Worm (Caenorhabditis elegans) whole organism, early embryonic: ENCODE measurements around the gene Y51H7C.13.

ENCODE experiments used
- F13C5.2 ChIP-seq: sonication (generic microtip); optimal IDR thresholded peaks from 2 replicates; lab custom pipeline; 2017; ENCODE audit warnings: mild to moderate bottlenecking, missing genetic modification characterization, inconsistent platforms, missing compliant biosample characterization
- aly-1 ChIP-seq: sonication (generic microtip); optimal IDR thresholded peaks from 2 replicates; lab custom pipeline; 2016; ENCODE audit warnings: missing genetic modification characterization, missing compliant biosample characterization
- ama-1 ChIP-seq: fragments of 150-350 bp; optimal IDR thresholded peaks from 2 replicates; lab custom pipeline; 2014
- ceh-13 ChIP-seq: fragments of 200-800 bp; sonication (Bioruptor generic); optimal IDR thresholded peaks from 2 replicates; lab custom pipeline; 2018; ENCODE audit warnings: mild to moderate bottlenecking, missing genetic modification characterization, missing compliant biosample characterization
- ceh-36 ChIP-seq: sonication (generic microtip); optimal IDR thresholded peaks from 2 replicates; lab custom pipeline; 2016; ENCODE audit warnings: missing genetic modification characterization, inconsistent platforms, missing compliant biosample characterization
- flt-1 ChIP-seq: fragments of 200-800 bp; sonication (Bioruptor generic); IDR thresholded peaks from 2 replicates; pipeline ENCODE4 v1.3.6; 2022; ENCODE audit warnings: missing genetic modification characterization, missing compliant biosample characterization
- hmbx-1 ChIP-seq: sonication (generic microtip); optimal IDR thresholded peaks from 2 replicates; lab custom pipeline; 2016; ENCODE audit warnings: mild to moderate bottlenecking, missing genetic modification characterization, missing compliant biosample characterization
- hmg-4 ChIP-seq: fragments of 200-800 bp; sonication (Bioruptor generic); optimal IDR thresholded peaks from 2 replicates; lab custom pipeline; 2018; ENCODE audit warnings: mild to moderate bottlenecking, missing genetic modification characterization, missing compliant biosample characterization
- hnd-1 ChIP-seq: sonication (generic microtip); optimal IDR thresholded peaks from 2 replicates; lab custom pipeline; 2016; ENCODE audit warnings: missing genetic modification characterization, missing compliant biosample characterization
- pes-1 ChIP-seq: fragments of 200-800 bp; sonication (Bioruptor generic); IDR thresholded peaks from 2 replicates; pipeline ENCODE4 v1.3.6; 2022; ENCODE audit warnings: missing genetic modification reagents, missing genetic modification characterization, missing compliant biosample characterization
- scrt-1 ChIP-seq: fragments of 200-800 bp; sonication (Bioruptor generic); IDR thresholded peaks from 2 replicates; pipeline ENCODE4 v1.3.6; 2022; ENCODE audit warnings: missing genetic modification characterization, missing compliant biosample characterization
- sea-1 ChIP-seq: fragments of 200-800 bp; sonication (Bioruptor generic); conservative IDR thresholded peaks from 2 replicates; pipeline ENCODE4 v1.3.6; 2022; ENCODE audit warnings: missing genetic modification characterization, missing compliant biosample characterization
- tbx-11 ChIP-seq: fragments of 200-800 bp; sonication (Bioruptor generic); IDR thresholded peaks from 2 replicates; pipeline ENCODE4 v1.3.6; 2022; ENCODE audit warnings: missing genetic modification characterization, missing compliant biosample characterization

ce11 chrII:1438336-1438589 lies 28.1 kb downstream of the Y51H7C.13 start, which contains the start of gene Y51H7C.3:
- no peak for TF ChIP-seq ceh-13 (GFP tag; lab: Kevin White, UChicago)
- TF ChIP-seq ama-1 (lab: Kevin White, UChicago): no peak
- no peak for TF ChIP-seq ceh-36 (tag; lab: Kevin White, UChicago)
- no peak for TF ChIP-seq aly-1 (tag; lab: Kevin White, UChicago)
- no peak for TF ChIP-seq scrt-1 (GFP tag; lab: Robert Waterston, UW)
- no peak for TF ChIP-seq tbx-11 (GFP tag; lab: Robert Waterston, UW)
- no peak for TF ChIP-seq flt-1
- TF ChIP-seq hmg-4 (GFP tag; lab: Kevin White, UChicago): no peak
- TF ChIP-seq hmbx-1 (tag; lab: Kevin White, UChicago): no peak
- TF ChIP-seq hnd-1 (tag; lab: Kevin White, UChicago): no peak
- TF ChIP-seq F13C5.2 (tag; lab: Kevin White, UChicago): no peak
- no peak for TF ChIP-seq pes-1 (GFP tag; lab: Robert Waterston, UW)
- TF ChIP-seq sea-1 (GFP tag; lab: Robert Waterston, UW): no peak
